Worm (Caenorhabditis elegans): ENCODE data around the gene Y50D4A.4.

DNA sequence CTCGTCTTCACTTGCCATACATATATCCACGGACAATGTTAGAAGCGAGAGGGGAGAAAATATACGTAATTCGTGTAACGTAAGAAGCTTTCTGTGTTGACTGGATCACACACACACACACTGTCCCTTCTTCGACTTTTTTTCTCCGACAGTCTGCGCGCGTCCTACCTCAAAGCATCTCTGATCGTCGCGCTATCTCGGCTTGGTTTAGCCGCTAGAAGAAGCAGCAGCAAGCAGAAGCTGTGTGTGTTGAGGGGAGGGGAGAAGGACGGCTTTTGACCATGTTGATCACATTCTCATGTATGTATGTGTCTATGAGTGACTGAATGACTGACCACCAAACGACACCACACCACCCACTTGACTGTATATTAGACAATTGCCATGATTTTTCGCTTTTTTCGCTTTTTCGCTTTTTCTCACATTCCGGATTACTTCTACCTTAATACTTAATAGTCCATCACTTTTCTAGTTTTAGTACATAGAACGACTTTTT is 31.7 kb downstream of the Y50D4A.4 start, which contains the start of gene T21H3.5:
- no peak for TF ChIP-seq lin-1 (GFP tag; IDR thresholded peaks at IDR 0.05)
- no peak for TF ChIP-seq daf-19 (GFP tag; conservative IDR thresholded peaks at IDR 0.05)
- no peak for TF ChIP-seq F44E2.7 (GFP tag; IDR thresholded peaks at IDR 0.05)
- no peak for TF ChIP-seq dpl-1 (GFP tag; optimal IDR thresholded peaks at IDR 0.05)
- no peak for TF ChIP-seq ztf-11 (tag; optimal IDR thresholded peaks at IDR 0.05)
- TF ChIP-seq R02D3.7 (tag; optimal IDR thresholded peaks at IDR 0.05): no peak

Data from whole organism, L4 larva.